Fruit fly (Drosophila melanogaster): Measurements from ENCODE around the gene Aldh7A1.

- TF ChIP-seq CG6854 (GFP tag; optimal IDR thresholded peaks at IDR 0.05) (no peak), fkh (GFP tag; optimal IDR thresholded peaks at IDR 0.05) (no peak), CG4318 (GFP tag; optimal IDR thresholded peaks at IDR 0.05) (no peak), Gug (GFP tag; IDR thresholded peaks at IDR 0.05) (no peak), Sox15 (GFP tag; optimal IDR thresholded peaks at IDR 0.05) (no peak), Sox102F (GFP tag; optimal IDR thresholded peaks at IDR 0.05) (no peak), achi (GFP tag; optimal IDR thresholded peaks at IDR 0.05) (no peak), Lpt (GFP tag; optimal IDR thresholded peaks at IDR 0.05) (no peak)
These were observed 33.6 kb downstream of the Aldh7A1 start, which contains the start of gene fz2 for dm6 chr3L:19234922-19235702.

Data from whole organism, prepupa.